Fruit fly (Drosophila melanogaster) Kc167 (cell line): ENCODE measurements around the gene Cand1.

ENCODE experiments used
- Sin3A ChIP-seq: fragments of >200 bp; optimal IDR thresholded peaks from 2 replicates; lab custom pipeline; 2018; ENCODE audit warnings: missing external identifiers
- h ChIP-seq: fragments of >200 bp; optimal IDR thresholded peaks from 3 replicates; lab custom pipeline; 2018; ENCODE audit warnings: missing external identifiers
- insv ChIP-seq: fragments of >200 bp; optimal IDR thresholded peaks from 3 replicates; lab custom pipeline; 2018; ENCODE audit warnings: missing external identifiers
- psq ChIP-seq: fragments of >200 bp; optimal IDR thresholded peaks from 2 replicates; lab custom pipeline; 2017; ENCODE audit warnings: missing external identifiers
- ttk ChIP-seq: sonication (Bioruptor generic); optimal IDR thresholded peaks from 2 replicates; lab custom pipeline; 2017; ENCODE audit warnings: missing external identifiers

- TF ChIP-seq psq (lab: Kevin White, UChicago) (no peak), insv (lab: Kevin White, UChicago) (no peak), Sin3A (lab: Kevin White, UChicago) (no peak), ttk (lab: Kevin White, UChicago) (no peak), h (lab: Kevin White, UChicago) (no peak)
These were observed 40.9 kb downstream of the Cand1 start for dm6 chr2L:10321612-10322011.
